Worm (Caenorhabditis elegans) whole organism, L3 larva: ENCODE results near the gene F10C1.3.

ENCODE experiments used
- R02D3.7 ChIP-seq: fragments of 150-350 bp; optimal IDR thresholded peaks from 2 replicates; lab custom pipeline; 2014; ENCODE audit warnings: missing biosample characterization, missing genetic modification characterization
- aly-2 ChIP-seq: fragments of 150-350 bp; optimal IDR thresholded peaks from 2 replicates; lab custom pipeline; 2014; ENCODE audit warnings: missing biosample characterization, missing genetic modification characterization
- ama-1 ChIP-seq: fragments of 150-350 bp; optimal IDR thresholded peaks from 2 replicates; lab custom pipeline; 2018
- ceh-82 ChIP-seq: fragments of 150-350 bp; optimal IDR thresholded peaks from 2 replicates; lab custom pipeline; 2014; ENCODE audit warnings: missing biosample characterization, missing genetic modification characterization
- daf-12 ChIP-seq: fragments of 150-350 bp; optimal IDR thresholded peaks from 2 replicates; lab custom pipeline; 2014; ENCODE audit warnings: missing biosample characterization, missing genetic modification reagents, missing genetic modification characterization
- eor-1 ChIP-seq, 2 experiments: fragments of 150-350 bp; optimal IDR thresholded peaks; 2 replicates each; lab custom pipeline; 2014 to 2018; ENCODE audit warnings: missing biosample characterization in 2 of 2, missing genetic modification characterization in 2 of 2
- fkh-10 ChIP-seq: sonication (generic microtip); optimal IDR thresholded peaks from 2 replicates; lab custom pipeline; 2017; ENCODE audit warnings: missing biosample characterization, missing genetic modification reagents, missing genetic modification characterization
- nhr-237 ChIP-seq: fragments of 150-350 bp; optimal IDR thresholded peaks from 2 replicates; lab custom pipeline; 2014; ENCODE audit warnings: missing biosample characterization, missing genetic modification characterization
- nhr-76 ChIP-seq: fragments of 150-350 bp; sonication (generic microtip); optimal IDR thresholded peaks from 5 replicates; lab custom pipeline; 2014; ENCODE audit warnings: missing biosample characterization, missing genetic modification characterization
- pha-4 ChIP-seq: fragments of 150-350 bp; optimal IDR thresholded peaks from 2 replicates; lab custom pipeline; 2014; ENCODE audit warnings: missing biosample characterization, missing genetic modification reagents, missing genetic modification characterization

DNA sequence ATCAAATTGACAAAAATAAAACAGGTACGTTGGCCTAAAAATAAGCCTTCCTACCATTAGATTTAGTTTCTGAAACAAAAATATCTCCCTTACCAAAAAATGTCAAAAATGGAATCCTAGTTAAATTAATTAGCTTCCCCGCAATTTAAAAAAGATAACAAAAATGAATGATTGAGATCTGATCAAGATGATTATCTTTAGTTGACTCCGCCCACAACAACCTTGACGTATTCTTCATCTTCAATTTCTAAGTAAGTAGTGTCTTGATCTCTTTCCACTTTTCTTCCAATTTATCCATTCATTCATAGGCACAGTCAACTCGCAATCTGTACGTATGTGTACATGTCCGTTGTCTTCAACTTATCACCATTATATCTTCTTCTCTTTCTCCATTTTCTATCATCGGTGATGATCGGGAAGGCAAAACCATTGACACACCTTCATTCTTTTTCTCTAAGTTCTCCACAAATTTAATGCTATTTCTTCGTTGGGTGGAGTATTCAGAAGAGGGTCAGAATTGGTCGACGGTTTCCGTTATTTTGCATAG, 10.8 kb upstream of the F10C1.3 start:
- TF ChIP-seq ama-1 (no peak), R02D3.7 (tag; lab: Kevin White, UChicago) (no peak), ceh-82 (tag; lab: Kevin White, UChicago) (no peak), nhr-76 (no peak), nhr-237 (no peak), eor-1 (tag; optimal IDR thresholded peaks at IDR 0.05; lab: Kevin White, UChicago) (no peak), daf-12 (tag; lab: Kevin White, UChicago) (no peak), aly-2 (no peak), pha-4 (tag; lab: Kevin White, UChicago) (no peak), fkh-10 (GFP tag; lab: Kevin White, UChicago) (no peak)
